Fruit fly (Drosophila melanogaster) whole organism, embryonic: ENCODE measurements around the gene NitFhit.

Experiments used
- ATbp ChIP-seq: fragments of 200-800 bp; sonication (Bioruptor generic); optimal IDR thresholded peaks from 2 replicates; lab custom pipeline; 2017; ENCODE audit warnings: missing biosample characterization, mild to moderate bottlenecking, missing genetic modification characterization, missing genetic modification reagents
- B-H2 ChIP-seq: fragments of 200-800 bp; sonication (Bioruptor generic); optimal IDR thresholded peaks from 2 replicates; lab custom pipeline; 2018; ENCODE audit warnings: missing biosample characterization, mild to moderate bottlenecking, missing genetic modification characterization
- C15 ChIP-seq: fragments of 200-800 bp; sonication (Bioruptor generic); IDR thresholded peaks from 3 replicates; pipeline ENCODE4 v1.3.6; 2022; ENCODE audit warnings: missing biosample characterization, missing genetic modification characterization
- CG10147 ChIP-seq: fragments of 200-800 bp; sonication (Bioruptor generic); optimal IDR thresholded peaks from 2 replicates; lab custom pipeline; 2019; ENCODE audit warnings: missing biosample characterization, mild to moderate bottlenecking, missing genetic modification characterization, moderate library complexity
- CG1024 ChIP-seq: fragments of 200-800 bp; sonication (Bioruptor generic); IDR thresholded peaks from 2 replicates; pipeline ENCODE4 v1.3.6; 2022; ENCODE audit warnings: missing biosample characterization, missing genetic modification characterization
- CG10462 ChIP-seq: fragments of 200-800 bp; sonication (Bioruptor generic); optimal IDR thresholded peaks from 2 replicates; lab custom pipeline; 2016; ENCODE audit warnings: missing biosample characterization, missing genetic modification characterization
- CG11456 ChIP-seq: fragments of 200-800 bp; sonication (Bioruptor generic); IDR thresholded peaks from 3 replicates; pipeline ENCODE4 v1.3.6; 2022; ENCODE audit warnings: missing biosample characterization, missing genetic modification characterization
- CG11696 ChIP-seq: fragments of 200-800 bp; sonication (Bioruptor generic); IDR thresholded peaks from 2 replicates; pipeline ENCODE4 v1.3.6; 2022; ENCODE audit warnings: missing biosample characterization, missing genetic modification characterization
- CG12155 ChIP-seq: fragments of 200-800 bp; sonication (Bioruptor generic); optimal IDR thresholded peaks from 3 replicates; lab custom pipeline; 2016; ENCODE audit warnings: missing biosample characterization, missing genetic modification characterization
- CG12942 ChIP-seq: fragments of 200-800 bp; sonication (Bioruptor generic); optimal IDR thresholded peaks from 3 replicates; lab custom pipeline; 2016; ENCODE audit warnings: missing biosample characterization, missing genetic modification characterization
- CG15479 ChIP-seq: fragments of 200-800 bp; sonication (Bioruptor generic); optimal IDR thresholded peaks from 3 replicates; lab custom pipeline; 2019; ENCODE audit warnings: missing biosample characterization, mild to moderate bottlenecking, missing genetic modification characterization, moderate library complexity
- CG15514 ChIP-seq: fragments of 200-800 bp; sonication (Bioruptor generic); optimal IDR thresholded peaks from 3 replicates; lab custom pipeline; 2017; ENCODE audit warnings: missing biosample characterization, missing genetic modification characterization, mild to moderate bottlenecking, moderate library complexity, missing genetic modification reagents
- CG1647 ChIP-seq: fragments of 200-800 bp; sonication (Bioruptor generic); optimal IDR thresholded peaks from 3 replicates; lab custom pipeline; 2016; ENCODE audit warnings: missing biosample characterization, missing genetic modification characterization
- CG42726 ChIP-seq: fragments of 200-800 bp; sonication (Bioruptor generic); IDR thresholded peaks from 2 replicates; pipeline ENCODE4 v1.3.6; 2022; ENCODE audit warnings: missing biosample characterization, missing genetic modification characterization; ENCODE audit not compliant: partially characterized antibody
- CG4282 ChIP-seq: fragments of 200-800 bp; sonication (Bioruptor generic); optimal IDR thresholded peaks from 2 replicates; lab custom pipeline; 2016; ENCODE audit warnings: missing biosample characterization, missing genetic modification characterization
- CG4707 ChIP-seq: fragments of 200-800 bp; sonication (Bioruptor generic); optimal IDR thresholded peaks from 2 replicates; lab custom pipeline; 2018; ENCODE audit warnings: missing biosample characterization, mild to moderate bottlenecking, missing genetic modification characterization, moderate library complexity
- CG7357 ChIP-seq: fragments of 200-800 bp; sonication (Bioruptor generic); IDR thresholded peaks from 3 replicates; pipeline ENCODE4 v1.3.6; 2022; ENCODE audit warnings: missing biosample characterization, missing genetic modification characterization
- CG8089 ChIP-seq: fragments of 200-800 bp; sonication (Bioruptor generic); optimal IDR thresholded peaks from 3 replicates; lab custom pipeline; 2016; ENCODE audit warnings: missing biosample characterization, missing genetic modification characterization
- CG8290 ChIP-seq, 3 experiments: fragments of 200-800 bp; sonication (Bioruptor generic); optimal IDR thresholded peaks; 2 replicates each; lab custom pipeline; 2016 to 2019; ENCODE audit warnings: missing biosample characterization in 3 of 3, missing genetic modification characterization in 3 of 3, mild to moderate bottlenecking in 2 of 3, moderate library complexity in 1 of 3
- CG8765 ChIP-seq: fragments of 200-800 bp; sonication (Bioruptor generic); IDR thresholded peaks from 2 replicates; pipeline ENCODE4 v1.3.6; 2022; ENCODE audit warnings: missing biosample characterization, missing genetic modification characterization
- Ets65A ChIP-seq: fragments of 200-800 bp; sonication (Bioruptor generic); peaks from one replicate; lab custom pipeline; 2016; ENCODE audit warnings: missing biosample characterization, missing genetic modification characterization
- Fer3 ChIP-seq: fragments of 200-800 bp; sonication (Bioruptor generic); optimal IDR thresholded peaks from 2 replicates; lab custom pipeline; 2018; ENCODE audit warnings: missing biosample characterization, mild to moderate bottlenecking, missing genetic modification characterization, moderate library complexity
- Med ChIP-seq: fragments of 200-800 bp; sonication (Bioruptor generic); peaks from one replicate; lab custom pipeline; 2016; ENCODE audit warnings: missing biosample characterization, missing genetic modification characterization, mild to moderate bottlenecking, inconsistent platforms, moderate library complexity
- Meics ChIP-seq: fragments of 200-800 bp; sonication (Bioruptor generic); optimal IDR thresholded peaks from 2 replicates; lab custom pipeline; 2017; ENCODE audit warnings: missing biosample characterization, mild to moderate bottlenecking, missing genetic modification characterization
- PHDP ChIP-seq: fragments of 200-800 bp; sonication (Bioruptor generic); optimal IDR thresholded peaks from 3 replicates; lab custom pipeline; 2018; ENCODE audit warnings: missing biosample characterization, mild to moderate bottlenecking, missing genetic modification characterization, moderate library complexity
- Ptx1 ChIP-seq: fragments of 200-800 bp; sonication (Bioruptor generic); IDR thresholded peaks from 2 replicates; pipeline ENCODE4 v1.3.6; 2022; ENCODE audit warnings: missing biosample characterization, missing genetic modification characterization
- Six4 ChIP-seq: fragments of 200-800 bp; sonication (Bioruptor generic); optimal IDR thresholded peaks from 2 replicates; lab custom pipeline; 2016; ENCODE audit warnings: missing biosample characterization, missing genetic modification characterization
- Sox102F ChIP-seq: fragments of 200-800 bp; sonication (Bioruptor generic); optimal IDR thresholded peaks from 2 replicates; lab custom pipeline; 2018; ENCODE audit warnings: missing biosample characterization, mild to moderate bottlenecking, missing genetic modification characterization, moderate library complexity
- ato ChIP-seq: fragments of 200-800 bp; sonication (Bioruptor generic); IDR thresholded peaks from 2 replicates; pipeline ENCODE4 v1.3.6; 2022; ENCODE audit warnings: missing biosample characterization, missing genetic modification characterization; ENCODE audit not compliant: partially characterized antibody
- az2 ChIP-seq: fragments of 200-800 bp; sonication (Bioruptor generic); optimal IDR thresholded peaks from 3 replicates; lab custom pipeline; 2016; ENCODE audit warnings: missing biosample characterization, missing genetic modification characterization
- cad ChIP-seq: fragments of >200 bp; optimal IDR thresholded peaks from 2 replicates; lab custom pipeline; 2017; ENCODE audit warnings: missing biosample characterization, missing genetic modification characterization
- chif ChIP-seq, 2 experiments: fragments of 200-800 bp; sonication (Bioruptor generic); optimal IDR thresholded peaks; 3 replicates each; lab custom pipeline; 2016; ENCODE audit warnings: missing biosample characterization in 2 of 2, missing genetic modification characterization in 2 of 2
- corto ChIP-seq: fragments of 200-800 bp; sonication (Bioruptor generic); optimal IDR thresholded peaks from 2 replicates; lab custom pipeline; 2016; ENCODE audit warnings: missing biosample characterization, mild to moderate bottlenecking, missing genetic modification characterization, moderate library complexity
- danr ChIP-seq: fragments of 200-800 bp; sonication (Bioruptor generic); IDR thresholded peaks from 2 replicates; pipeline ENCODE4 v1.3.6; 2022; ENCODE audit warnings: missing biosample characterization, missing genetic modification characterization
- dimm ChIP-seq: fragments of 200-800 bp; sonication (Bioruptor generic); IDR thresholded peaks from 2 replicates; pipeline ENCODE4 v1.3.6; 2022; ENCODE audit warnings: missing biosample characterization, missing genetic modification characterization
- dm ChIP-seq: fragments of 200-800 bp; sonication (Bioruptor generic); optimal IDR thresholded peaks from 3 replicates; lab custom pipeline; 2016; ENCODE audit warnings: missing biosample characterization, missing genetic modification characterization
- ems ChIP-seq: fragments of 200-800 bp; sonication (Bioruptor generic); optimal IDR thresholded peaks from 3 replicates; lab custom pipeline; 2016; ENCODE audit warnings: missing biosample characterization, missing genetic modification characterization
- exex ChIP-seq: fragments of 200-800 bp; sonication (Bioruptor generic); optimal IDR thresholded peaks from 4 replicates; lab custom pipeline; 2018; ENCODE audit warnings: missing biosample characterization, mild to moderate bottlenecking, missing genetic modification characterization, moderate library complexity
- fd64A ChIP-seq: fragments of 200-800 bp; sonication (Bioruptor generic); optimal IDR thresholded peaks from 3 replicates; lab custom pipeline; 2018; ENCODE audit warnings: missing biosample characterization, mild to moderate bottlenecking, missing genetic modification characterization
- ind ChIP-seq: fragments of 200-800 bp; sonication (Bioruptor generic); optimal IDR thresholded peaks from 3 replicates; lab custom pipeline; 2016; ENCODE audit warnings: missing biosample characterization, missing genetic modification characterization
- ken ChIP-seq: fragments of 200-800 bp; sonication (Bioruptor generic); IDR thresholded peaks from 3 replicates; pipeline ENCODE4 v1.3.6; 2022; ENCODE audit warnings: missing biosample characterization, missing genetic modification characterization
- klu ChIP-seq: fragments of 200-800 bp; sonication (Bioruptor generic); IDR thresholded peaks from 2 replicates; pipeline ENCODE4 v1.3.6; 2022; ENCODE audit warnings: missing biosample characterization, missing genetic modification characterization
- kni ChIP-seq: fragments of 200-800 bp; sonication (Bioruptor generic); optimal IDR thresholded peaks from 3 replicates; lab custom pipeline; 2017; ENCODE audit warnings: mild to moderate bottlenecking, missing biosample characterization, missing genetic modification reagents, missing genetic modification characterization
- maf-S ChIP-seq: fragments of 200-800 bp; sonication (Bioruptor generic); optimal IDR thresholded peaks from 2 replicates; lab custom pipeline; 2016; ENCODE audit warnings: missing biosample characterization, missing genetic modification characterization
- odd ChIP-seq: fragments of 200-800 bp; sonication (Bioruptor generic); optimal IDR thresholded peaks from 2 replicates; lab custom pipeline; 2017; ENCODE audit warnings: missing biosample characterization, mild to moderate bottlenecking, missing genetic modification characterization
- pan ChIP-seq, 4 experiments: fragments of >200 bp in 3 of 4; fragments of 200-800 bp in 1 of 4; sonication (Bioruptor generic) in 1 of 4; optimal IDR thresholded peaks in 3 of 4; IDR thresholded peaks in 1 of 4; 2 replicates each; pipeline versions ENCODE4 v1.3.6 to Lab custom; 2017 to 2022; ENCODE audit warnings: missing biosample characterization in 2 of 4, missing genetic modification characterization in 2 of 4, mixed read lengths in 1 of 4
- pros ChIP-seq: fragments of 200-800 bp; sonication (Bioruptor generic); optimal IDR thresholded peaks from 3 replicates; lab custom pipeline; 2019; ENCODE audit warnings: missing biosample characterization, mild to moderate bottlenecking, missing genetic modification characterization, moderate library complexity
- sqz ChIP-seq: fragments of 200-800 bp; sonication (Bioruptor generic); optimal IDR thresholded peaks from 3 replicates; lab custom pipeline; 2018; ENCODE audit warnings: missing biosample characterization, mild to moderate bottlenecking, missing genetic modification characterization
- stwl ChIP-seq: fragments of 200-800 bp; sonication (Bioruptor generic); optimal IDR thresholded peaks from 3 replicates; lab custom pipeline; 2018; ENCODE audit warnings: missing biosample characterization, mild to moderate bottlenecking, missing genetic modification characterization, moderate library complexity
- tll ChIP-seq, 2 experiments: fragments of 200-800 bp in 1 of 2; fragments of >200 bp in 1 of 2; sonication (Bioruptor generic) in 1 of 2; optimal IDR thresholded peaks; 2 replicates each; lab custom pipeline; 2017 to 2019; ENCODE audit warnings: missing biosample characterization in 2 of 2, missing genetic modification characterization in 2 of 2, mild to moderate bottlenecking in 1 of 2, moderate library complexity in 1 of 2
- usp ChIP-seq: fragments of >200 bp; optimal IDR thresholded peaks from 2 replicates; lab custom pipeline; 2017; ENCODE audit warnings: missing biosample characterization, missing genetic modification characterization

Gene NitFhit

dm6 chr3L:175949-176348 is 27.6 kb upstream of the NitFhit start, which contains the start of gene CG7049 (continued):
- TF ChIP-seq CG15479 (GFP tag; lab: Kevin White, UChicago) (no peak), CG1647 (GFP tag; lab: Kevin White, UChicago) (no peak), tll (GFP tag; optimal IDR thresholded peaks at IDR 0.05; lab: Kevin White, UChicago) (no peak), ATbp (GFP tag; lab: Kevin White, UChicago) (no peak), Meics (GFP tag; lab: Kevin White, UChicago) (no peak), C15 (no peak), corto (GFP tag; lab: Kevin White, UChicago) (no peak), kni (GFP tag; lab: Kevin White, UChicago) (no peak), pan (optimal IDR thresholded peaks at IDR 0.05; lab: Kevin White, UChicago) (no peak), pan (GFP tag; optimal IDR thresholded peaks at IDR 0.05 in 1 of 2, IDR thresholded peaks at IDR 0.05 in 1 of 2) (no peak), CG11696 (GFP tag; lab: Robert Waterston, UW) (no peak), odd (GFP tag; lab: Kevin White, UChicago) (no peak), CG8089 (GFP tag; lab: Kevin White, UChicago) (no peak), CG11456 (GFP tag; lab: Robert Waterston, UW) (no peak), CG4282 (GFP tag; lab: Kevin White, UChicago) (no peak), CG8290 (GFP tag; optimal IDR thresholded peaks at IDR 0.05; lab: Kevin White, UChicago) (no peak), CG8290 (tag; optimal IDR thresholded peaks at IDR 0.05; lab: Kevin White, UChicago) (no peak), Med (GFP tag; lab: Kevin White, UChicago) (peak; percentile 84), klu (no peak), Sox102F (GFP tag; lab: Kevin White, UChicago) (no peak), CG10147 (GFP tag; lab: Kevin White, UChicago) (peak; percentile 14), ind (GFP tag; lab: Kevin White, UChicago) (no peak), danr (GFP tag; lab: Robert Waterston, UW) (no peak), fd64A (GFP tag; lab: Kevin White, UChicago) (no peak), chif (GFP tag; optimal IDR thresholded peaks at IDR 0.05; lab: Kevin White, UChicago) (no peak), CG15514 (GFP tag; lab: Kevin White, UChicago) (peak; percentile 22), dm (GFP tag; lab: Kevin White, UChicago) (no peak), Ets65A (GFP tag; lab: Kevin White, UChicago) (no peak), CG12155 (GFP tag; lab: Kevin White, UChicago) (no peak), Six4 (GFP tag; lab: Kevin White, UChicago) (no peak), maf-S (GFP tag; lab: Kevin White, UChicago) (no peak), cad (GFP tag; lab: Kevin White, UChicago) (no peak), dimm (GFP tag; lab: Robert Waterston, UW) (no peak), Ptx1 (GFP tag; lab: Robert Waterston, UW) (no peak), pros (GFP tag; lab: Kevin White, UChicago) (no peak), exex (tag; lab: Kevin White, UChicago) (no peak), CG1024 (GFP tag; lab: Robert Waterston, UW) (no peak), CG8765 (no peak), B-H2 (GFP tag; lab: Kevin White, UChicago) (no peak), CG7357 (GFP tag; lab: Robert Waterston, UW) (no peak), CG10462 (no peak), ems (no peak), az2 (GFP tag; lab: Kevin White, UChicago) (no peak), CG42726 (GFP tag; lab: Robert Waterston, UW) (no peak), usp (GFP tag; lab: Kevin White, UChicago) (no peak), CG12942 (GFP tag; lab: Kevin White, UChicago) (no peak), sqz (GFP tag; lab: Kevin White, UChicago) (no peak), CG4707 (GFP tag; lab: Kevin White, UChicago) (no peak), stwl (tag; lab: Kevin White, UChicago) (peak; percentile 29), PHDP (tag; lab: Kevin White, UChicago) (peak; percentile 12), ato (GFP tag; lab: Robert Waterston, UW) (no peak), ken (no peak), Fer3 (tag; lab: Kevin White, UChicago) (no peak)
